Worm (Caenorhabditis elegans) whole organism, young adult: ENCODE data around the gene T10D4.7.
A peak's percentile ranks its signal among the peaks of the same experiment; 100 is the strongest.

Source experiments
- F37B4.10 ChIP-seq: fragments of 200-800 bp; sonication (Bioruptor generic); IDR thresholded peaks from 2 replicates; pipeline ENCODE4 v1.3.6; 2022; ENCODE audit warnings: missing genetic modification characterization, missing compliant biosample characterization
- F49E8.2 ChIP-seq: sonication (generic microtip); optimal IDR thresholded peaks from 3 replicates; lab custom pipeline; 2017; ENCODE audit warnings: missing genetic modification characterization, mild to moderate bottlenecking, missing compliant biosample characterization, antibody characterized with exemption, moderate library complexity; ENCODE audit not compliant: insufficient read depth
- F55B11.4 ChIP-seq: sonication (generic microtip); optimal IDR thresholded peaks from 2 replicates; lab custom pipeline; 2016; ENCODE audit warnings: missing compliant biosample characterization, missing genetic modification characterization, borderline replicate concordance; ENCODE audit not compliant: insufficient read depth
- F57A8.1 ChIP-seq: fragments of 200-800 bp; sonication (Bioruptor generic); optimal IDR thresholded peaks from 2 replicates; lab custom pipeline; 2018; ENCODE audit warnings: mild to moderate bottlenecking, missing genetic modification characterization, moderate library complexity, missing compliant biosample characterization
- T07F8.4 ChIP-seq: sonication (generic microtip); optimal IDR thresholded peaks from 2 replicates; lab custom pipeline; 2016; ENCODE audit warnings: mild to moderate bottlenecking, missing genetic modification characterization, moderate library complexity, missing compliant biosample characterization
- Y79H2A.3 ChIP-seq: fragments of 200-800 bp; sonication (Bioruptor generic); conservative IDR thresholded peaks from 2 replicates; pipeline ENCODE4 v1.3.6; 2022; ENCODE audit warnings: missing genetic modification reagents, missing genetic modification characterization, missing compliant biosample characterization
- attf-5 ChIP-seq: fragments of 200-800 bp; sonication (Bioruptor generic); optimal IDR thresholded peaks from 2 replicates; lab custom pipeline; 2018; ENCODE audit warnings: mild to moderate bottlenecking, missing genetic modification characterization, missing compliant biosample characterization
- attf-6 ChIP-seq: fragments of 200-800 bp; sonication (Bioruptor generic); IDR thresholded peaks from 2 replicates; pipeline ENCODE4 v1.3.6; 2022; ENCODE audit warnings: missing genetic modification reagents, missing genetic modification characterization, missing compliant biosample characterization
- bed-1 ChIP-seq: fragments of 200-800 bp; sonication (Bioruptor generic); IDR thresholded peaks from 2 replicates; pipeline ENCODE4 v1.3.6; 2022; ENCODE audit warnings: missing genetic modification reagents, missing genetic modification characterization, missing compliant biosample characterization
- bed-2 ChIP-seq: fragments of 200-800 bp; sonication (Bioruptor generic); IDR thresholded peaks from 2 replicates; pipeline ENCODE4 v1.3.6; 2022; ENCODE audit warnings: missing genetic modification reagents, missing genetic modification characterization, missing compliant biosample characterization
- cebp-1 ChIP-seq, 2 experiments: fragments of 200-800 bp in 1 of 2; sonication (Bioruptor generic) in 1 of 2; sonication (generic microtip) in 1 of 2; IDR thresholded peaks in 1 of 2; optimal IDR thresholded peaks in 1 of 2; 2 replicates each; pipeline versions ENCODE4 v1.3.6 to Lab custom; 2017 to 2022; ENCODE audit warnings: missing compliant biosample characterization in 2 of 2, missing genetic modification characterization in 2 of 2, mild to moderate bottlenecking in 1 of 2, missing genetic modification reagents in 1 of 2, moderate library complexity in 1 of 2
- ceh-27 ChIP-seq: fragments of 200-800 bp; sonication (Bioruptor generic); optimal IDR thresholded peaks from 2 replicates; lab custom pipeline; 2018; ENCODE audit warnings: mild to moderate bottlenecking, missing genetic modification characterization, moderate library complexity, missing compliant biosample characterization
- die-1 ChIP-seq: sonication (generic microtip); optimal IDR thresholded peaks from 2 replicates; lab custom pipeline; 2016; ENCODE audit warnings: missing genotype, mild to moderate bottlenecking, missing genetic modification characterization, missing compliant biosample characterization
- hlh-26 ChIP-seq: fragments of 200-800 bp; sonication (Bioruptor generic); conservative IDR thresholded peaks from 2 replicates; pipeline ENCODE4 v1.3.6; 2022; ENCODE audit warnings: missing genetic modification reagents, missing genetic modification characterization, missing compliant biosample characterization
- hmg-1.2 ChIP-seq: fragments of 200-800 bp; sonication (Bioruptor generic); IDR thresholded peaks from 2 replicates; pipeline ENCODE4 v1.3.6; 2022; ENCODE audit warnings: missing genetic modification reagents, missing genetic modification characterization, missing compliant biosample characterization
- lin-40 ChIP-seq: sonication (generic microtip); optimal IDR thresholded peaks from 2 replicates; lab custom pipeline; 2016; ENCODE audit warnings: missing genetic modification characterization, mild to moderate bottlenecking, missing compliant biosample characterization, missing genotype, missing genetic modification reagents
- lin-54 ChIP-seq: fragments of 200-800 bp; sonication (Bioruptor generic); optimal IDR thresholded peaks from 2 replicates; lab custom pipeline; 2018; ENCODE audit warnings: mild to moderate bottlenecking, missing genetic modification characterization, missing compliant biosample characterization
- lir-1 ChIP-seq: fragments of 200-800 bp; sonication (Bioruptor generic); conservative IDR thresholded peaks from 2 replicates; pipeline ENCODE4 v1.3.6; 2022; ENCODE audit warnings: missing genetic modification reagents, missing genetic modification characterization, missing compliant biosample characterization
- lsy-27 ChIP-seq: sonication (generic microtip); optimal IDR thresholded peaks from 2 replicates; lab custom pipeline; 2017; ENCODE audit warnings: missing genetic modification characterization, mild to moderate bottlenecking, missing compliant biosample characterization, antibody characterized with exemption, missing genotype, borderline replicate concordance; ENCODE audit not compliant: insufficient read depth
- mcd-1 ChIP-seq: fragments of 200-800 bp; sonication (Bioruptor generic); IDR thresholded peaks from 2 replicates; pipeline ENCODE4 v1.3.6; 2022; ENCODE audit warnings: missing genetic modification reagents, missing genetic modification characterization, missing compliant biosample characterization
- mes-4 ChIP-seq: sonication (generic microtip); optimal IDR thresholded peaks from 2 replicates; lab custom pipeline; 2016; ENCODE audit warnings: missing genotype, missing genetic modification characterization, missing compliant biosample characterization
- mxl-1 ChIP-seq: sonication (generic microtip); optimal IDR thresholded peaks from 2 replicates; lab custom pipeline; 2016; ENCODE audit warnings: missing genetic modification characterization, missing compliant biosample characterization
- nfya-1 ChIP-seq: sonication (generic microtip); optimal IDR thresholded peaks from 2 replicates; lab custom pipeline; 2017; ENCODE audit warnings: antibody characterized with exemption, missing compliant biosample characterization, missing genetic modification characterization, borderline replicate concordance; ENCODE audit not compliant: insufficient read depth
- nhr-179 ChIP-seq: sonication (generic microtip); optimal IDR thresholded peaks from 2 replicates; lab custom pipeline; 2016; ENCODE audit warnings: mild to moderate bottlenecking, missing genetic modification characterization, missing compliant biosample characterization
- nhr-80 ChIP-seq: sonication (generic microtip); optimal IDR thresholded peaks from 2 replicates; lab custom pipeline; 2016; ENCODE audit warnings: missing genetic modification characterization, missing compliant biosample characterization
- nhr-90 ChIP-seq: sonication (generic microtip); optimal IDR thresholded peaks from 2 replicates; lab custom pipeline; 2016; ENCODE audit warnings: missing genotype, mild to moderate bottlenecking, missing genetic modification characterization, missing compliant biosample characterization
- pha-4 ChIP-seq: fragments of 150-350 bp; sonication (generic microtip); optimal IDR thresholded peaks from 2 replicates; lab custom pipeline; 2014; ENCODE audit warnings: missing biosample characterization, missing genetic modification reagents, missing genetic modification characterization
- rcor-1 ChIP-seq: fragments of 200-800 bp; sonication (Bioruptor generic); IDR thresholded peaks from 2 replicates; pipeline ENCODE4 v1.3.6; 2022; ENCODE audit warnings: missing genetic modification reagents, missing genetic modification characterization, missing compliant biosample characterization
- somi-1 ChIP-seq: fragments of 200-800 bp; sonication (Bioruptor generic); optimal IDR thresholded peaks from 2 replicates; lab custom pipeline; 2018; ENCODE audit warnings: mild to moderate bottlenecking, missing genetic modification characterization, missing compliant biosample characterization
- sptf-2 ChIP-seq: fragments of 200-800 bp; sonication (Bioruptor generic); optimal IDR thresholded peaks from 2 replicates; lab custom pipeline; 2018; ENCODE audit warnings: mild to moderate bottlenecking, missing genetic modification characterization, missing compliant biosample characterization
- xnd-1 ChIP-seq: sonication (generic microtip); optimal IDR thresholded peaks from 2 replicates; lab custom pipeline; 2016; ENCODE audit warnings: missing genotype, missing genetic modification reagents, missing genetic modification characterization, missing compliant biosample characterization
- zfh-2 ChIP-seq: fragments of 200-800 bp; sonication (Bioruptor generic); conservative IDR thresholded peaks from 2 replicates; pipeline ENCODE4 v1.3.6; 2022; ENCODE audit warnings: missing genetic modification reagents, missing genetic modification characterization, missing compliant biosample characterization
- ztf-18 ChIP-seq: sonication (generic microtip); optimal IDR thresholded peaks from 2 replicates; lab custom pipeline; 2016; ENCODE audit warnings: missing genotype, mild to moderate bottlenecking, missing genetic modification characterization, missing compliant biosample characterization
- ztf-22 ChIP-seq: fragments of 200-800 bp; sonication (Bioruptor generic); optimal IDR thresholded peaks from 2 replicates; lab custom pipeline; 2018; ENCODE audit warnings: mild to moderate bottlenecking, missing genetic modification characterization, moderate library complexity, missing compliant biosample characterization
- ztf-28 ChIP-seq: fragments of 200-800 bp; sonication (Bioruptor generic); IDR thresholded peaks from 2 replicates; pipeline ENCODE4 v1.3.6; 2022; ENCODE audit warnings: missing genetic modification reagents, missing genetic modification characterization, missing compliant biosample characterization
- ztf-6 ChIP-seq: fragments of 200-800 bp; sonication (Bioruptor generic); IDR thresholded peaks from 2 replicates; pipeline ENCODE4 v1.3.6; 2022; ENCODE audit warnings: missing genetic modification reagents, missing genetic modification characterization, missing compliant biosample characterization

Gene T10D4.7

DNA sequence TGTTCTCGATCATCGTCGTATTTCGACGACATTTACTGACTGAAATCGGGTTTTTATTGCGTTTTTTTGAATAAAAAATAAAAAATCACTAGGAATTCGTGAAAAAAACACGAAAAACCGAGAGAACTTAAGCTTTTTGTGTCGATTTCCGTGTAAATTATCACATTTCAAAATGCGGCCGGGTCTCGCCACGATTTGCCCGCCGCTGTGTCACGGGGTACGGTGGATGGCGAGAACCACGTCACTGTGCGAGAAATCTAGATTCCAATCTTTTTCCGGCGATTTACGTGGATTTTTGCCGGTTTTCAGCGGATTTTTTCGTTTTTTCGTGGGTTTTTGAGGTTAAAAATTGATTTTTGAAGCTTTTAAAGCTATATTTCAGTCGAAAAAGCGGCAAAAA is 40.7 kb upstream of the T10D4.7 start, which contains the start of gene Y25C1A.8 (continued):
- no peak for TF ChIP-seq attf-6 (GFP tag; lab: Robert Waterston, UW)
- TF ChIP-seq lsy-27 (tag; lab: Kevin White, UChicago), result no peak
- no peak for TF ChIP-seq ztf-6 (GFP tag; lab: Robert Waterston, UW)
- TF ChIP-seq nhr-179 (tag; lab: Kevin White, UChicago), result no peak
- no peak; the same call in 1 of the 2 replicates for TF ChIP-seq rcor-1 (GFP tag; lab: Robert Waterston, UW)
- TF ChIP-seq Y79H2A.3 (GFP tag; lab: Robert Waterston, UW), result no peak
- TF ChIP-seq ztf-28, result peak; percentile 56; the same call in 1 of the 2 replicates
- TF ChIP-seq xnd-1 (tag; lab: Kevin White, UChicago), result peak; percentile 69
- TF ChIP-seq F49E8.2 (tag; lab: Kevin White, UChicago), result peak; percentile 70
- TF ChIP-seq F37B4.10 (GFP tag; lab: Robert Waterston, UW), result no peak
- peak; percentile 86 for TF ChIP-seq zfh-2 (GFP tag; lab: Robert Waterston, UW)
- no peak for TF ChIP-seq mes-4
- TF ChIP-seq die-1 (tag; lab: Kevin White, UChicago), result no peak
- TF ChIP-seq hmg-1.2, result peak; percentile 75
- TF ChIP-seq attf-5 (GFP tag; lab: Kevin White, UChicago), result peak; percentile 83
- peak; percentile 94 for TF ChIP-seq lin-40
- no peak for TF ChIP-seq nhr-90
- peak; percentile 52 for TF ChIP-seq ztf-18 (tag; lab: Kevin White, UChicago)
- TF ChIP-seq ztf-22 (GFP tag; lab: Kevin White, UChicago), result no peak
- TF ChIP-seq hlh-26, result no peak
- no peak for TF ChIP-seq F55B11.4 (tag; lab: Kevin White, UChicago)
- TF ChIP-seq mxl-1 (tag; lab: Kevin White, UChicago), result peak; percentile 15
- peak; percentile 41 for TF ChIP-seq nhr-80 (tag; lab: Kevin White, UChicago)
- peak; percentile 92 for TF ChIP-seq mcd-1 (GFP tag; lab: Robert Waterston, UW)
- no peak for TF ChIP-seq bed-2 (GFP tag; lab: Robert Waterston, UW)
- no peak for TF ChIP-seq sptf-2
- no peak for TF ChIP-seq F57A8.1 (GFP tag; lab: Kevin White, UChicago)
- no peak for TF ChIP-seq nfya-1 (tag; lab: Kevin White, UChicago)
- TF ChIP-seq pha-4 (tag; lab: Kevin White, UChicago), result peak; percentile 24
- peak; percentile 90 for TF ChIP-seq lin-54 (GFP tag; lab: Kevin White, UChicago)

DNA sequence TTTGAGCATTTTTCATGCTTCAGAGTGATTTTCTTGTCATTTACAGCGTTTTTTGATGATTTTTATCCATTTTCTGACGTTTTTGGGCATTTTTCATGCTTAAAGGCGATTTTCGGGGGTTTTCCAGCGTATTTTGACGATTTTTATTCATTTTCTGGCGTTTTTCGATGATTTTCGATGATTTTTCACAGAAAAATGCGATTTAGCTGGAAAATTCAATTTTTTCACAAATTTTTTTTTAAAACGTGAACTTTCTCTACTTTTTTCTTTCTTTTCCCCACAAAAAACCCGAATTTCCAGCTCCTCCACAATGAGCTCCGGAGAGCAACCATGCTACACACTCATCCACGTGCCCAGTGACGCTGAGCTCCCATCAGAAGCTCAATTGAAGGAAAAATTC is 39.1 kb upstream of the T10D4.7 start, which contains the start of gene copb-1:
Gene copb-1 (plus strand): TSS at position 301 of the 400 bp plus-strand sequence.
- TF ChIP-seq ceh-27 (GFP tag; lab: Kevin White, UChicago), result no peak
- no peak for TF ChIP-seq T07F8.4 (tag; lab: Kevin White, UChicago)
- no peak for TF ChIP-seq cebp-1 (GFP tag; IDR thresholded peaks at IDR 0.05; lab: Robert Waterston, UW)
- TF ChIP-seq cebp-1 (tag; optimal IDR thresholded peaks at IDR 0.05; lab: Kevin White, UChicago), result no peak
- no peak for TF ChIP-seq somi-1 (GFP tag; lab: Kevin White, UChicago)
- TF ChIP-seq lir-1 (GFP tag; lab: Robert Waterston, UW), result no peak
- no peak for TF ChIP-seq mcd-1 (GFP tag; lab: Robert Waterston, UW)
- TF ChIP-seq bed-1 (GFP tag; lab: Robert Waterston, UW), result no peak
- no peak for TF ChIP-seq bed-2 (GFP tag; lab: Robert Waterston, UW)
